Fruit fly (Drosophila melanogaster): Measurements from ENCODE around the gene side-II.

The side-II gene

dm6 chr2L:15007331-15007863, 35.3 kb upstream of the side-II start, which contains the start of the genes Ankrd49 and NC2beta:
Ankrd49 (minus strand) TSS chr2L:15007431.
NC2beta (plus strand) TSS chr2L:15007813.
- TF ChIP-seq CG10348 (GFP tag; IDR thresholded peaks at IDR 0.05), result no peak
- no peak for TF ChIP-seq EcR (GFP tag; optimal IDR thresholded peaks at IDR 0.05)
- TF ChIP-seq CG13204 (GFP tag; optimal IDR thresholded peaks at IDR 0.05), result no peak
- no peak for TF ChIP-seq CG4496 (GFP tag; IDR thresholded peaks at IDR 0.05)
- no peak for TF ChIP-seq CG8301 (tag; optimal IDR thresholded peaks at IDR 0.05)
- no peak for TF ChIP-seq CG32121 (GFP tag; IDR thresholded peaks at IDR 0.05)
- TF ChIP-seq CG14655 (GFP tag; optimal IDR thresholded peaks at IDR 0.05), result no peak
- no peak for TF ChIP-seq gl (tag; optimal IDR thresholded peaks at IDR 0.05)

dm6 chr2L:15005505-15005904, 33.4 kb upstream of the side-II start, which contains the start of gene DCTN5-p25:
DCTN5-p25 (plus strand) TSS chr2L:15005733.
- TF ChIP-seq CG15710 (tag; optimal IDR thresholded peaks at IDR 0.05), result no peak
- TF ChIP-seq CG10348 (GFP tag; IDR thresholded peaks at IDR 0.05), result no peak

- TF ChIP-seq CG12605 (GFP tag; IDR thresholded peaks at IDR 0.05), result no peak
- TF ChIP-seq CG8159 (tag; optimal IDR thresholded peaks at IDR 0.05), result no peak
- TF ChIP-seq CG14655 (GFP tag; optimal IDR thresholded peaks at IDR 0.05), result no peak
- TF ChIP-seq CG17806 (tag; optimal IDR thresholded peaks at IDR 0.05), result no peak
- TF ChIP-seq CG10348 (GFP tag; IDR thresholded peaks at IDR 0.05), result no peak
- no peak for TF ChIP-seq gl (tag; optimal IDR thresholded peaks at IDR 0.05)
- TF ChIP-seq Snoo (tag; optimal IDR thresholded peaks at IDR 0.05), result no peak
- TF ChIP-seq CG15710 (tag; optimal IDR thresholded peaks at IDR 0.05), result no peak
Observed at dm6 chr2L:15001847-15002246, 29.7 kb upstream of the side-II start.

dm6 chr2L:15000360-15000759, 28.3 kb upstream of the side-II start:
- TF ChIP-seq rn (GFP tag; IDR thresholded peaks at IDR 0.05), result no peak
- no peak for TF ChIP-seq gl (tag; optimal IDR thresholded peaks at IDR 0.05)
- no peak for TF ChIP-seq D1 (tag; optimal IDR thresholded peaks at IDR 0.05)
- TF ChIP-seq CG8301 (tag; optimal IDR thresholded peaks at IDR 0.05), result no peak
- TF ChIP-seq CG4496 (GFP tag; IDR thresholded peaks at IDR 0.05), result no peak
- TF ChIP-seq CG15710 (tag; optimal IDR thresholded peaks at IDR 0.05), result no peak
- TF ChIP-seq EcR (GFP tag; optimal IDR thresholded peaks at IDR 0.05), result no peak
- no peak for TF ChIP-seq CG32121 (GFP tag; IDR thresholded peaks at IDR 0.05)
- no peak for TF ChIP-seq CG14655 (GFP tag; optimal IDR thresholded peaks at IDR 0.05)
- no peak for TF ChIP-seq CG34367 (tag; optimal IDR thresholded peaks at IDR 0.05)
- TF ChIP-seq Pif1B (GFP tag; optimal IDR thresholded peaks at IDR 0.05), result no peak
- no peak for TF ChIP-seq CG12605 (GFP tag; IDR thresholded peaks at IDR 0.05)
- no peak for TF ChIP-seq Snoo (tag; optimal IDR thresholded peaks at IDR 0.05)
- no peak for TF ChIP-seq CG8159 (tag; optimal IDR thresholded peaks at IDR 0.05)
- TF ChIP-seq Pif1A (GFP tag; optimal IDR thresholded peaks at IDR 0.05), result no peak
- no peak for TF ChIP-seq CG9948 (tag; optimal IDR thresholded peaks at IDR 0.05)
- no peak for TF ChIP-seq fd96Ca (GFP tag; IDR thresholded peaks at IDR 0.05)
- no peak for TF ChIP-seq Ets98B (GFP tag; IDR thresholded peaks at IDR 0.05)

dm6 chr2L:14997370-14997769, 25.3 kb upstream of the side-II start, which contains the start of gene mol:
mol (minus strand) TSS chr2L:14997559.
- TF ChIP-seq CG12605 (GFP tag; IDR thresholded peaks at IDR 0.05) (0 out of 2 replicates have a peak, but pooled peaks have one; percentile 27), Ets98B (GFP tag; IDR thresholded peaks at IDR 0.05) (peak; percentile 52; the same call in 1 of the 2 replicates), gl (tag; optimal IDR thresholded peaks at IDR 0.05) (peak; percentile 51), CG8301 (tag; optimal IDR thresholded peaks at IDR 0.05) (no peak), CG9948 (tag; optimal IDR thresholded peaks at IDR 0.05) (no peak), CG4496 (GFP tag; IDR thresholded peaks at IDR 0.05) (peak; percentile 70), CG34367 (tag; optimal IDR thresholded peaks at IDR 0.05) (peak; percentile 1), fd96Ca (GFP tag; IDR thresholded peaks at IDR 0.05) (no peak), EcR (GFP tag; optimal IDR thresholded peaks at IDR 0.05) (peak; percentile 41), CG17806 (tag; optimal IDR thresholded peaks at IDR 0.05) (no peak), Snoo (tag; optimal IDR thresholded peaks at IDR 0.05) (no peak), CG13204 (GFP tag; optimal IDR thresholded peaks at IDR 0.05) (no peak), CG14655 (GFP tag; optimal IDR thresholded peaks at IDR 0.05) (no peak), CG8159 (tag; optimal IDR thresholded peaks at IDR 0.05) (peak; percentile 4), CG32121 (GFP tag; IDR thresholded peaks at IDR 0.05) (no peak), D1 (tag; optimal IDR thresholded peaks at IDR 0.05) (peak; percentile 34), Pif1A (GFP tag; optimal IDR thresholded peaks at IDR 0.05) (no peak), CG15710 (tag; optimal IDR thresholded peaks at IDR 0.05) (peak; percentile 16), CG10348 (GFP tag; IDR thresholded peaks at IDR 0.05) (no peak)

dm6 chr2L:14995594-14996463, 23.7 kb upstream of the side-II start:
- TF ChIP-seq CG8301 (tag; optimal IDR thresholded peaks at IDR 0.05) (peak; percentile 91), CG4496 (GFP tag; IDR thresholded peaks at IDR 0.05) (peak; percentile 96), gl (tag; optimal IDR thresholded peaks at IDR 0.05) (peak; percentile 90), CG8159 (tag; optimal IDR thresholded peaks at IDR 0.05) (peak; percentile 98), CG12605 (GFP tag; IDR thresholded peaks at IDR 0.05) (peak; percentile 89), D1 (tag; optimal IDR thresholded peaks at IDR 0.05) (peak; percentile 96), Snoo (tag; optimal IDR thresholded peaks at IDR 0.05) (peak; percentile 85), CG10348 (GFP tag; IDR thresholded peaks at IDR 0.05) (peak; percentile 74; the same call in 1 of the 2 replicates), fd96Ca (GFP tag; IDR thresholded peaks at IDR 0.05) (peak; percentile 90), CG15710 (tag; optimal IDR thresholded peaks at IDR 0.05) (peak; percentile 98), CG9948 (tag; optimal IDR thresholded peaks at IDR 0.05) (peak; percentile 96), CG13204 (GFP tag; optimal IDR thresholded peaks at IDR 0.05) (peak; percentile 79), CG14655 (GFP tag; optimal IDR thresholded peaks at IDR 0.05) (peak; percentile 91), rn (GFP tag; IDR thresholded peaks at IDR 0.05) (peak; percentile 91), CG34367 (tag; optimal IDR thresholded peaks at IDR 0.05) (peak; percentile 94), CG32121 (GFP tag; IDR thresholded peaks at IDR 0.05) (peak; percentile 97), Ets98B (GFP tag; IDR thresholded peaks at IDR 0.05) (peak; percentile 91), EcR (GFP tag; optimal IDR thresholded peaks at IDR 0.05) (peak; percentile 82), Pif1B (GFP tag; optimal IDR thresholded peaks at IDR 0.05) (peak; percentile 92), CG17806 (tag; optimal IDR thresholded peaks at IDR 0.05) (peak; percentile 97), Pif1A (GFP tag; optimal IDR thresholded peaks at IDR 0.05) (peak; percentile 88)

Data from whole organism, pupa.